Fruit fly (Drosophila melanogaster): ENCODE data around the gene TfAP-2.

dm6 chr3L:21573831-21574230, 12.8 kb upstream of the TfAP-2 start, which contains the start of gene EMC10:
- TF ChIP-seq psq (optimal IDR thresholded peaks at IDR 0.05) (no peak), Myc (optimal IDR thresholded peaks at IDR 0.05) (no peak), Sin3A (optimal IDR thresholded peaks at IDR 0.05) (no peak), ttk (optimal IDR thresholded peaks at IDR 0.05) (no peak), insv (optimal IDR thresholded peaks at IDR 0.05) (no peak)

Measured in Kc167 (cell line).